Worm (Caenorhabditis elegans) whole organism, L2 larva: ENCODE results near the gene sri-39.
"Not testable (repeated sequence)": the region's sequence is repeated elsewhere in the genome, so short reads cannot be mapped to it uniquely, and the experiment has no call there.

Experiments
- F13H6.1 ChIP-seq: sonication (generic microtip); optimal IDR thresholded peaks from 2 replicates; lab custom pipeline; 2016; ENCODE audit warnings: missing genetic modification characterization, missing compliant biosample characterization
- R02D3.7 ChIP-seq: fragments of 150-350 bp; optimal IDR thresholded peaks from 2 replicates; lab custom pipeline; 2014; ENCODE audit warnings: missing biosample characterization, missing genetic modification characterization
- aly-2 ChIP-seq: fragments of 150-350 bp; optimal IDR thresholded peaks from 2 replicates; lab custom pipeline; 2014; ENCODE audit warnings: missing biosample characterization, missing genetic modification characterization
- ama-1 ChIP-seq: fragments of 150-350 bp; optimal IDR thresholded peaks from 2 replicates; lab custom pipeline; 2018; ENCODE audit warnings: inconsistent platforms
- ceh-16 ChIP-seq: fragments of 150-350 bp; optimal IDR thresholded peaks from 2 replicates; lab custom pipeline; 2014; ENCODE audit warnings: missing biosample characterization, missing genetic modification characterization
- crh-2 ChIP-seq: sonication (generic microtip); optimal IDR thresholded peaks from 2 replicates; lab custom pipeline; 2017; ENCODE audit warnings: missing biosample characterization, missing genetic modification characterization
- egl-27 ChIP-seq: sonication (generic microtip); optimal IDR thresholded peaks from 3 replicates; lab custom pipeline; 2017; ENCODE audit warnings: missing biosample characterization, missing genetic modification reagents, missing genetic modification characterization
- elt-1 ChIP-seq: fragments of 150-350 bp; optimal IDR thresholded peaks from 2 replicates; lab custom pipeline; 2014; ENCODE audit warnings: missing biosample characterization, missing genetic modification characterization
- fos-1 ChIP-seq: fragments of 150-350 bp; optimal IDR thresholded peaks from 2 replicates; lab custom pipeline; 2014; ENCODE audit warnings: missing biosample characterization, missing genetic modification characterization
- lin-13 ChIP-seq: fragments of 150-350 bp; optimal IDR thresholded peaks from 2 replicates; lab custom pipeline; 2014; ENCODE audit warnings: missing biosample characterization, missing genetic modification reagents, missing genetic modification characterization
- lin-39 ChIP-seq: fragments of 150-350 bp; optimal IDR thresholded peaks from 2 replicates; lab custom pipeline; 2014; ENCODE audit warnings: missing biosample characterization, missing genetic modification reagents, missing genetic modification characterization
- mab-5 ChIP-seq: fragments of 150-350 bp; optimal IDR thresholded peaks from 2 replicates; lab custom pipeline; 2014; ENCODE audit warnings: missing biosample characterization, missing genetic modification characterization
- mbf-1 ChIP-seq: sonication (generic microtip); optimal IDR thresholded peaks from 2 replicates; lab custom pipeline; 2017; ENCODE audit warnings: missing biosample characterization, missing genetic modification characterization
- mdl-1 ChIP-seq, 2 experiments: fragments of 150-350 bp in 1 of 2; sonication (generic microtip) in 1 of 2; optimal IDR thresholded peaks; 2 replicates each; lab custom pipeline; 2017; ENCODE audit warnings: missing biosample characterization in 2 of 2, missing genetic modification characterization in 2 of 2
- nhr-10 ChIP-seq: sonication (generic microtip); optimal IDR thresholded peaks from 2 replicates; lab custom pipeline; 2017; ENCODE audit warnings: missing biosample characterization, missing genetic modification characterization
- nhr-11 ChIP-seq: fragments of 150-350 bp; optimal IDR thresholded peaks from 2 replicates; lab custom pipeline; 2014; ENCODE audit warnings: missing biosample characterization, missing genetic modification characterization
- nhr-12 ChIP-seq: fragments of 150-350 bp; optimal IDR thresholded peaks from 2 replicates; lab custom pipeline; 2014; ENCODE audit warnings: missing biosample characterization, missing genetic modification characterization
- nhr-129 ChIP-seq: fragments of 150-350 bp; optimal IDR thresholded peaks from 2 replicates; lab custom pipeline; 2014; ENCODE audit warnings: missing biosample characterization, missing genetic modification characterization
- nhr-21 ChIP-seq: fragments of 150-350 bp; optimal IDR thresholded peaks from 2 replicates; lab custom pipeline; 2014; ENCODE audit warnings: missing biosample characterization, missing genetic modification characterization
- nhr-237 ChIP-seq: fragments of 150-350 bp; optimal IDR thresholded peaks from 2 replicates; lab custom pipeline; 2014; ENCODE audit warnings: missing biosample characterization, missing genetic modification characterization
- nhr-25 ChIP-seq: fragments of 150-350 bp; sonication (generic microtip); optimal IDR thresholded peaks from 3 replicates; lab custom pipeline; 2014; ENCODE audit warnings: missing biosample characterization, missing genetic modification characterization
- nhr-6 ChIP-seq: fragments of 150-350 bp; optimal IDR thresholded peaks from 2 replicates; lab custom pipeline; 2014; ENCODE audit warnings: missing biosample characterization, missing genetic modification characterization
- nhr-77 ChIP-seq: fragments of 150-350 bp; optimal IDR thresholded peaks from 2 replicates; lab custom pipeline; 2014; ENCODE audit warnings: missing biosample characterization, missing genetic modification characterization
- skn-1 ChIP-seq: sonication (generic microtip); optimal IDR thresholded peaks from 2 replicates; lab custom pipeline; 2017; ENCODE audit warnings: missing biosample characterization, missing genetic modification characterization
- sma-3 ChIP-seq: sonication (generic microtip); optimal IDR thresholded peaks from 2 replicates; lab custom pipeline; 2016; ENCODE audit warnings: missing genetic modification reagents, missing genetic modification characterization, missing compliant biosample characterization
- sma-9 ChIP-seq, 2 experiments: fragments of 150-350 bp in 1 of 2; sonication (generic microtip) in 1 of 2; optimal IDR thresholded peaks; 2 replicates each; lab custom pipeline; 2014 to 2016; ENCODE audit warnings: missing genetic modification characterization in 2 of 2, mild to moderate bottlenecking in 1 of 2, missing biosample characterization in 1 of 2, missing compliant biosample characterization in 1 of 2, missing genetic modification reagents in 1 of 2, moderate library complexity in 1 of 2
- snpc-4 ChIP-seq: fragments of 150-350 bp; optimal IDR thresholded peaks from 2 replicates; lab custom pipeline; 2014; ENCODE audit warnings: missing biosample characterization, missing genetic modification characterization
- unc-39 ChIP-seq: fragments of 150-350 bp; optimal IDR thresholded peaks from 2 replicates; lab custom pipeline; 2014; ENCODE audit warnings: missing biosample characterization, missing genetic modification characterization
- unc-55 ChIP-seq: fragments of 150-350 bp; sonication (generic microtip); optimal IDR thresholded peaks from 3 replicates; lab custom pipeline; 2014; ENCODE audit warnings: missing biosample characterization, missing genetic modification reagents, missing genetic modification characterization
- unc-62 ChIP-seq: fragments of 150-350 bp; optimal IDR thresholded peaks from 2 replicates; lab custom pipeline; 2014; ENCODE audit warnings: missing biosample characterization, missing genetic modification reagents, missing genetic modification characterization
- ztf-1 ChIP-seq: fragments of 200-800 bp; sonication (Bioruptor generic); conservative IDR thresholded peaks from 2 replicates; pipeline ENCODE4 v1.3.6; 2022; ENCODE audit warnings: missing genetic modification characterization, missing compliant biosample characterization
- ztf-4 ChIP-seq: fragments of 150-350 bp; optimal IDR thresholded peaks from 2 replicates; lab custom pipeline; 2014; ENCODE audit warnings: missing biosample characterization, missing genetic modification characterization

Gene sri-39

DNA sequence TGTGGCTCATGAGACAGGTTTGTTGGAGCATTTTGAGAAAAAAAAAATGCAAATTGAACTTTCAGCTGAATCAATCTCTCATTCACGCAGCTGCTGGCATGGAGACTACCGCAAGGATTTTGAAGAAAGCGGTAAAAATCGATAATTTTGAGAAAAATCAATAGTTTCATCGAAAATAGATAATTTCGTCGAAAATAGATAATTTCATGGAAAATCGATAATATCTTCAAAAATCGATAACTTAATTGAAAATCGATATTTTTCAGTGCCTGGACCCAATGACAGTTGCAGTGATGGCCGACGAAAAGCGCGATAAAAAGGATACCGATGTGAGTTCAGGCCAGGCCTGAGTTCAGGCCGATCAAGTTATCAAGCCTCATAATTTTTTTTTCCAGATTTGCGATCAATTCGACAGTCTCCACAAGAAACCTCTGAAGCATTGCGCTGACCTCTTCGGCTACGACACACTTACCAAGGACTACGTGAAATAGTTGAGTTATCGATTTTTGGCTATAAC, 35.7 kb downstream of the sri-39 start, which contains the start of gene D2062.4:
Gene D2062.4 (plus strand): TSS at position 467 of the 517 bp plus-strand sequence.
- TF ChIP-seq crh-2 (tag; lab: Kevin White, UChicago); unc-62 (GFP tag; lab: Kevin White, UChicago); F13H6.1 (tag; lab: Kevin White, UChicago): not testable (repeated sequence)

DNA sequence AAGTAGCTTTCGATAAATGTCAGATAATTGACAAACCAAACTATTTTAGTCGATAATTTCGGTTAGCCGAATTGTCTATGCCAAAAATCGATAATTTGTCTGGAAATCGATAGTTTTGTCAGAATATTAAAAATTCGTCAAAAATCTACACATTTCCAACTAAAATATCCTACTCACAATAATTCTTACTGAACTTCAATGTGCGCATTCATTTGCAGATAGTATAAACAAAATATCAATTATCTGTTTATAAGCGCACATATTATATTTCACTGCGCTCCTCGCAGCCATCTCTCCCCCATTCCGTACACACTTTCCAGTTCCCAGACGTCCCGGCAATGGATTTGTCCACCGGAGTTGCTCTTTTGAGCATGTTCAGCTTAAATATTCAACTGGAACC, 37.5 kb downstream of the sri-39 start, which contains the start of gene lgc-28:
Gene lgc-28 (plus strand): TSS at position 301 of the 400 bp plus-strand sequence.
- TF ChIP-seq F13H6.1 (tag; lab: Kevin White, UChicago): no peak
- TF ChIP-seq nhr-25 (tag; lab: Kevin White, UChicago): no peak
- TF ChIP-seq lin-13 (GFP tag; lab: Kevin White, UChicago): no peak
- TF ChIP-seq fos-1 (tag; lab: Kevin White, UChicago): no peak
- TF ChIP-seq unc-39 (tag; lab: Kevin White, UChicago): no peak
- no peak for TF ChIP-seq snpc-4 (tag; lab: Kevin White, UChicago)
- no peak for TF ChIP-seq mbf-1 (tag; lab: Kevin White, UChicago)
- TF ChIP-seq sma-3: no peak
- TF ChIP-seq ceh-16 (tag; lab: Kevin White, UChicago): no peak
- TF ChIP-seq nhr-10: no peak
- TF ChIP-seq nhr-11 (tag; lab: Kevin White, UChicago): no peak
- no peak for TF ChIP-seq nhr-237 (tag; lab: Kevin White, UChicago)
- no peak for TF ChIP-seq elt-1 (tag; lab: Kevin White, UChicago)
- TF ChIP-seq crh-2 (tag; lab: Kevin White, UChicago): no peak

DNA sequence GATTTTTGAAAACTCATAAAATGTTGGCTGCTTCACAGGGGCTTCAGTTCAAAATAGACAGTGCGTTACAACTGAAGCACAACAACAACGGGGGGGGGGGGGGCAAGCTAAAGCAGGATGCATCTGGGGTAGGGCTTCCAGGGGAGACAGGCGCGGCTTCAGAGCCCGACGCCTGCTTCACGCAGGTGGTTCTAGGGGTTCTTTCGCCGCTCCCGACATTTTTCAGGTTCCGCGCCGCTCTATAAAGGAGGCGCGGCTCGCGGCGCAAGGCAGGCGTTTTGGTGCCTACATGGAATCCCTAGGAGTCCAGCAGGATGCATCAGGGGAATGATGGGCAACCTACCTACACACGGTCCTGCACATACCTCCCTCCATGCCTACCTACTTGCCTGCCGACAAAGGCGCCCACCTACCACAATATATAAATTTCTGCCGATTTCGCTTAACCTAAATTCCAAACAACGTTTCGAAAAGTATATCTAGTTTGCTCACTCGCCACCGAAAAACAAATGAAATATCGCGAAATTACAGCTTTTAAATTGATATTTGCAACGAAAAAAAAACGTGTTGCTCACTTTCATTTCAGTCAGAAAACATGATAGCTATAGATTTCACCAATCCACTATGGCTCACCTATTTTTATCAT, 40.0 kb downstream of the sri-39 start, which contains the start of gene sri-71:
Gene sri-71 (plus strand): TSS at position 596 of the 646 bp plus-strand sequence.
- TF ChIP-seq unc-55 (GFP tag; lab: Kevin White, UChicago) (no peak), sma-3 (no peak), egl-27 (tag; lab: Kevin White, UChicago) (no peak), nhr-12 (tag; lab: Kevin White, UChicago) (no peak), ztf-1 (GFP tag; lab: Robert Waterston, UW) (no peak), skn-1 (tag; lab: Kevin White, UChicago) (no peak), nhr-21 (no peak), nhr-6 (tag; lab: Kevin White, UChicago) (no peak), nhr-77 (tag; lab: Kevin White, UChicago) (no peak), mdl-1 (tag; optimal IDR thresholded peaks at IDR 0.05; lab: Kevin White, UChicago) (no peak), ztf-4 (tag; lab: Kevin White, UChicago) (no peak), nhr-237 (tag; lab: Kevin White, UChicago) (no peak), fos-1 (tag; lab: Kevin White, UChicago) (no peak), F13H6.1 (tag; lab: Kevin White, UChicago) (no peak)
- TF ChIP-seq, all 48 proteins: peak for 0

DNA sequence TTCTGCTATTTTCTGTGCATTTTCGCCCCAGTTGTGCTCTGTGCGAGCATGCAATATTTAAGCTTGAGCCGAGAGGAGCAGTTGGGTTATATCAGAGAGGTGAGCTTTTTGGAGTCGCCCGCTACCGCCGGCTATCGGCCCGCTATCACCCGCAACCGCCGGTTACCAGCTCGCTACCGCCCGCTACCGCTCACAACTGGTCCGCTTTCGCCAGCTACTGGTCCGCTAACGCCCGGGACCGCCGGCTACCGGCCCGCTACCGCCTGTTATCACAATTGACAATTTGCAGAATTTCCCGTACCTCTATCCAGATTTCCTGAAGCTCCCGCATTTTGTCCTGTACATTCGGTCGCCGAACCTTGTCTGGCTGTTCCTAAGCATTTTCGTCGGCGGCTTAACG, 41.1 kb downstream of the sri-39 start:
- TF ChIP-seq nhr-11 (tag; lab: Kevin White, UChicago) (no peak), mdl-1 (tag; optimal IDR thresholded peaks at IDR 0.05; lab: Kevin White, UChicago) (no peak), F13H6.1 (tag; lab: Kevin White, UChicago) (no peak), mab-5 (no peak), fos-1 (tag; lab: Kevin White, UChicago) (no peak), aly-2 (no peak), nhr-6 (tag; lab: Kevin White, UChicago) (no peak), nhr-12 (tag; lab: Kevin White, UChicago) (no peak), ztf-4 (tag; lab: Kevin White, UChicago) (no peak), sma-9 (GFP tag; optimal IDR thresholded peaks at IDR 0.05; lab: Kevin White, UChicago) (no peak), sma-9 (tag; optimal IDR thresholded peaks at IDR 0.05; lab: Kevin White, UChicago) (no peak), elt-1 (tag; lab: Kevin White, UChicago) (no peak), unc-39 (tag; lab: Kevin White, UChicago) (no peak), ztf-1 (GFP tag; lab: Robert Waterston, UW) (no peak), lin-39 (tag; lab: Kevin White, UChicago) (no peak), ceh-16 (tag; lab: Kevin White, UChicago) (no peak), unc-62 (GFP tag; lab: Kevin White, UChicago) (no peak), ama-1 (no peak)
- TF ChIP-seq, all 48 proteins: peak for 0

DNA sequence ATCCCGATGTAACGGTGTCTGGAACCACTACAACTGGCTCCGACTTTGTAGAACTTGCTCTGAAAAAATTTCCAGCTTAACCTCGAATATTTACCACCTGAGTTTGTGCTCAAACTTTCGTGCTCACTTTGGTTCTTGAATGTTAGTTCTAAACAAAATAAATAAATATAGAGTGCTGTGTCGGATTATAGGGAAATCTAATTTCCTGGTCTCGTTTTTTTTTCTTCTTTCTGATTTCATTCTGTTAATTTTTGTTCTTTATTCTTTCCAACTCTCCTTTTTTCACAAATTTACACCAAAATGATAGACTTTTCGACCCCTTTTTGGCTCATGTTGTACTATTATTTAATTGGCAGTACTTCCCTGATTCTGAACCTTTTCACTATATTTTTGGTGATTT, 42.0 kb downstream of the sri-39 start, which contains the start of gene sri-37:
Gene sri-37 (plus strand): TSS at position 301 of the 400 bp plus-strand sequence.
- TF ChIP-seq ztf-1 (GFP tag; lab: Robert Waterston, UW) (no peak), aly-2 (no peak), R02D3.7 (tag; lab: Kevin White, UChicago) (no peak), nhr-129 (tag; lab: Kevin White, UChicago) (no peak), lin-13 (GFP tag; lab: Kevin White, UChicago) (no peak), fos-1 (tag; lab: Kevin White, UChicago) (no peak), nhr-10 (no peak)
